Worm (Caenorhabditis elegans) whole organism, midembryonic: ENCODE results near the gene ttr-30.

Experiments
- T22C8.4 ChIP-seq: fragments of 200-800 bp; sonication (Bioruptor generic); IDR thresholded peaks from 2 replicates; pipeline ENCODE4 v1.3.6; 2022; ENCODE audit warnings: missing genetic modification characterization, missing compliant biosample characterization
- cog-1 ChIP-seq: sonication (generic microtip); optimal IDR thresholded peaks from 2 replicates; lab custom pipeline; 2016; ENCODE audit warnings: missing genetic modification characterization, missing compliant biosample characterization
- flt-1 ChIP-seq: fragments of 200-800 bp; sonication (Bioruptor generic); IDR thresholded peaks from 2 replicates; pipeline ENCODE4 v1.3.6; 2022; ENCODE audit warnings: missing genetic modification characterization, missing compliant biosample characterization
- ref-1 ChIP-seq: fragments of 200-800 bp; sonication (Bioruptor generic); conservative IDR thresholded peaks from 2 replicates; pipeline ENCODE4 v1.3.6; 2022; ENCODE audit warnings: missing genetic modification reagents, missing genetic modification characterization, missing compliant biosample characterization

DNA sequence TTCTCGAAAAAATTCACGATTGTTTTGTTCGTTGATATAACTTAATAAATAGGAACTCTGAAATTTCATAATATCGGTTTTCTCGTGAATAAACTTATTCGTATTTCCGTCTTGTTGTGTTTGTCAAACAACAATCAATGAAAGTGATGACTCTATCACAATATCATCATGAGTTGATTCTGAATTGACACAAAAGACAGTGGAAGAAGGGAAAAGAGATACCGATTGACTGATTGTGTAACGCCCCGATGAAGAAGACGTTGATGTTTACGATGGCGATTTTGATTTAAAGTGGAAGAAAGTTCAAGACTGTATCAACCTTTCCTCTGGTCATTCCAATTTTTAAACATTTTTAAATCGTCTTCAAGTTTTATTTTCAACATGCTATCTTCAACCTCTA lies 1.1 kb upstream of the ttr-30 start, which contains the start of gene ttr-59:
- no peak for TF ChIP-seq ref-1 (GFP tag; lab: Robert Waterston, UW)
- TF ChIP-seq T22C8.4 (GFP tag; lab: Robert Waterston, UW) = no peak
- TF ChIP-seq flt-1 (GFP tag; lab: Robert Waterston, UW) = no peak
- TF ChIP-seq cog-1 (tag; lab: Kevin White, UChicago) = no peak
